Fruit fly (Drosophila melanogaster): ENCODE data around the gene CG31251.

Gene CG31251

dm6 chr3R:17716858-17717596, 32.3 kb upstream of the CG31251 start (continued):
- no peak for TF ChIP-seq CG4730 (GFP tag; IDR thresholded peaks at IDR 0.05)
- TF ChIP-seq NK7.1 (GFP tag; optimal IDR thresholded peaks at IDR 0.05) = peak; percentile 9
- TF ChIP-seq mirr (GFP tag; optimal IDR thresholded peaks at IDR 0.05) = peak; percentile 70
- TF ChIP-seq pum (GFP tag; optimal IDR thresholded peaks at IDR 0.05) = no peak
- TF ChIP-seq lmd (GFP tag; IDR thresholded peaks at IDR 0.05) = no peak
- no peak for TF ChIP-seq CG9817 (tag; optimal IDR thresholded peaks at IDR 0.05)
- no peak for TF ChIP-seq CG3847 (GFP tag; IDR thresholded peaks at IDR 0.05)
- no peak for TF ChIP-seq CG9876 (GFP tag; optimal IDR thresholded peaks at IDR 0.05)
- no peak for TF ChIP-seq aop (GFP tag; IDR thresholded peaks at IDR 0.05)
- TF ChIP-seq pzg (GFP tag; optimal IDR thresholded peaks at IDR 0.05) = peak; percentile 36
- TF ChIP-seq CG3726 (GFP tag; IDR thresholded peaks at IDR 0.05) = no peak
- peak; percentile 97 for TF ChIP-seq CG8478 (optimal IDR thresholded peaks at IDR 0.05)
- no peak for TF ChIP-seq CG6791 (GFP tag; IDR thresholded peaks at IDR 0.05; ENCODE audit: partially characterized antibody)
- no peak for TF ChIP-seq rib (GFP tag; IDR thresholded peaks at IDR 0.05)
- no peak for TF ChIP-seq H15 (GFP tag; IDR thresholded peaks at IDR 0.05)
- TF ChIP-seq CG1603 (tag; optimal IDR thresholded peaks at IDR 0.05) = peak; percentile 20
- peak; percentile 78 for TF ChIP-seq HmgD (GFP tag; optimal IDR thresholded peaks at IDR 0.05)
- peak; percentile 31 for TF ChIP-seq Nf-YB (GFP tag; optimal IDR thresholded peaks at IDR 0.05)
- TF ChIP-seq Blimp-1 (GFP tag; optimal IDR thresholded peaks at IDR 0.05) = peak; percentile 15
- peak; percentile 66 for TF ChIP-seq CG13624 (GFP tag; optimal IDR thresholded peaks at IDR 0.05)
- TF ChIP-seq CG5245 (GFP tag; optimal IDR thresholded peaks at IDR 0.05) = no peak
- TF ChIP-seq ara (GFP tag; IDR thresholded peaks at IDR 0.05) = no peak
- peak; percentile 37 for TF ChIP-seq run (tag; optimal IDR thresholded peaks at IDR 0.05)
- TF ChIP-seq YL-1 (GFP tag; optimal IDR thresholded peaks at IDR 0.05) = peak; percentile 49
- no peak for TF ChIP-seq CG1602 (GFP tag; optimal IDR thresholded peaks at IDR 0.05)
- no peak for TF ChIP-seq Doc3 (GFP tag; IDR thresholded peaks at IDR 0.05; ENCODE audit: partially characterized antibody)
- no peak for TF ChIP-seq CG7357 (GFP tag; IDR thresholded peaks at IDR 0.05)
- TF ChIP-seq CG12104 (GFP tag; optimal IDR thresholded peaks at IDR 0.05) = no peak
- TF ChIP-seq CG16863 (GFP tag; optimal IDR thresholded peaks at IDR 0.05) = peak; percentile 36
- TF ChIP-seq peb (GFP tag; IDR thresholded peaks at IDR 0.05) = no peak
- peak; percentile 9 for TF ChIP-seq wek (GFP tag; optimal IDR thresholded peaks at IDR 0.05)
- TF ChIP-seq Lpt (GFP tag; optimal IDR thresholded peaks at IDR 0.05) = no peak
- TF ChIP-seq Antp (GFP tag; optimal IDR thresholded peaks at IDR 0.05) = peak; percentile 37
- TF ChIP-seq maf-S (GFP tag; optimal IDR thresholded peaks at IDR 0.05) = peak; percentile 23
- no peak for TF ChIP-seq Scr (GFP tag; IDR thresholded peaks at IDR 0.05; ENCODE audit: partially characterized antibody)
- no peak for TF ChIP-seq CG30403 (GFP tag; optimal IDR thresholded peaks at IDR 0.05)
- TF ChIP-seq psq (GFP tag; optimal IDR thresholded peaks at IDR 0.05) = no peak
- peak; percentile 20 for TF ChIP-seq CG7987 (GFP tag; optimal IDR thresholded peaks at IDR 0.05)
- peak; percentile 44 for TF ChIP-seq kni (GFP tag; optimal IDR thresholded peaks at IDR 0.05)
- TF ChIP-seq gfzf (GFP tag; optimal IDR thresholded peaks at IDR 0.05) = no peak
- TF ChIP-seq slbo (GFP tag; IDR thresholded peaks at IDR 0.05) = no peak
- TF ChIP-seq Fer1 (GFP tag; optimal IDR thresholded peaks at IDR 0.05) = peak; percentile 67
- TF ChIP-seq CG4360 (GFP tag; IDR thresholded peaks at IDR 0.05) = no peak
- TF ChIP-seq prd (optimal IDR thresholded peaks at IDR 0.05) = no peak
- TF ChIP-seq prd (GFP tag; IDR thresholded peaks at IDR 0.05) = no peak
- TF ChIP-seq CG12391 (tag; optimal IDR thresholded peaks at IDR 0.05) = peak; percentile 19
- peak; percentile 85 for TF ChIP-seq CG10543 (GFP tag; optimal IDR thresholded peaks at IDR 0.05)
- no peak for TF ChIP-seq Ptx1 (GFP tag; IDR thresholded peaks at IDR 0.05)
- peak; percentile 5 for TF ChIP-seq gcm2 (GFP tag; optimal IDR thresholded peaks at IDR 0.05)
- TF ChIP-seq MBD-R2 (GFP tag; IDR thresholded peaks at IDR 0.05) = no peak
- no peak for TF ChIP-seq Drgx (GFP tag; IDR thresholded peaks at IDR 0.05)
- TF ChIP-seq slp2 (GFP tag; optimal IDR thresholded peaks at IDR 0.05) = no peak
